Worm (Caenorhabditis elegans) whole organism, L4 larva: Measurements from ENCODE around the gene lgc-5.

Experiments used
- F49E8.2 ChIP-seq: sonication (generic microtip); optimal IDR thresholded peaks from 2 replicates; lab custom pipeline; 2016; ENCODE audit warnings: missing compliant biosample characterization, mild to moderate bottlenecking, missing genetic modification characterization, borderline replicate concordance
- R02D3.7 ChIP-seq: fragments of 150-350 bp; sonication (generic microtip); optimal IDR thresholded peaks from 3 replicates; lab custom pipeline; 2014; ENCODE audit warnings: missing biosample characterization, missing genetic modification characterization
- T20F7.1 ChIP-seq: fragments of 200-800 bp; sonication (Bioruptor generic); optimal IDR thresholded peaks from 2 replicates; lab custom pipeline; 2018; ENCODE audit warnings: mild to moderate bottlenecking, missing genetic modification characterization, missing compliant biosample characterization
- T26A8.4 ChIP-seq: fragments of 200-800 bp; sonication (Bioruptor generic); IDR thresholded peaks from 2 replicates; pipeline ENCODE4 v1.3.6; 2022; ENCODE audit warnings: missing genetic modification characterization, missing compliant biosample characterization
- Y48G9A.11 ChIP-seq: fragments of 200-800 bp; sonication (Bioruptor generic); IDR thresholded peaks from 2 replicates; pipeline ENCODE4 v1.3.6; 2022; ENCODE audit warnings: missing genetic modification reagents, missing genetic modification characterization, missing compliant biosample characterization
- aha-1 ChIP-seq: fragments of 150-350 bp; peaks from one replicate; lab custom pipeline; 2014; ENCODE audit warnings: missing biosample characterization, missing genetic modification characterization
- ces-1 ChIP-seq: fragments of 150-350 bp; sonication (generic microtip); optimal IDR thresholded peaks from 4 replicates; lab custom pipeline; 2014; ENCODE audit warnings: missing biosample characterization, missing genetic modification reagents, missing genetic modification characterization
- daf-16 ChIP-seq, 3 experiments: sonication (generic microtip); optimal IDR thresholded peaks; 2 replicates each; lab custom pipeline; 2016 to 2017; ENCODE audit warnings: missing genetic modification characterization in 3 of 3, missing genetic modification reagents in 3 of 3, mild to moderate bottlenecking in 2 of 3, missing compliant biosample characterization in 2 of 3, missing biosample characterization in 1 of 3, moderate library complexity in 1 of 3
- dmd-6 ChIP-seq: fragments of 200-800 bp; sonication (Bioruptor generic); IDR thresholded peaks from 2 replicates; pipeline ENCODE4 v1.3.6; 2022; ENCODE audit warnings: missing genetic modification reagents, missing genetic modification characterization, missing compliant biosample characterization
- dpl-1 ChIP-seq: fragments of 150-350 bp; optimal IDR thresholded peaks from 2 replicates; lab custom pipeline; 2014; ENCODE audit warnings: missing biosample characterization, missing genetic modification reagents, missing genetic modification characterization
- dve-1 ChIP-seq: sonication (generic microtip); optimal IDR thresholded peaks from 2 replicates; lab custom pipeline; 2017; ENCODE audit warnings: antibody characterized with exemption, mild to moderate bottlenecking, missing genetic modification characterization, missing compliant biosample characterization; ENCODE audit not compliant: insufficient read depth
- fkh-10 ChIP-seq: fragments of 150-350 bp; optimal IDR thresholded peaks from 2 replicates; lab custom pipeline; 2014; ENCODE audit warnings: missing biosample characterization, missing genetic modification reagents, missing genetic modification characterization
- gei-8 ChIP-seq: fragments of 200-800 bp; sonication (Bioruptor generic); optimal IDR thresholded peaks from 2 replicates; lab custom pipeline; 2018; ENCODE audit warnings: mild to moderate bottlenecking, missing genetic modification characterization, missing compliant biosample characterization
- hif-1 ChIP-seq, 2 experiments: sonication (generic microtip); optimal IDR thresholded peaks; 2 replicates each; lab custom pipeline; 2016 to 2017; ENCODE audit warnings: missing compliant biosample characterization in 2 of 2, missing genetic modification characterization in 2 of 2, missing genetic modification reagents in 2 of 2, missing genotype in 2 of 2, mild to moderate bottlenecking in 1 of 2
- hlh-11 ChIP-seq: fragments of 200-800 bp; sonication (Bioruptor generic); optimal IDR thresholded peaks from 2 replicates; lab custom pipeline; 2018; ENCODE audit warnings: mild to moderate bottlenecking, missing genetic modification characterization, missing compliant biosample characterization
- hlh-30 ChIP-seq: sonication (generic microtip); optimal IDR thresholded peaks from 2 replicates; lab custom pipeline; 2017; ENCODE audit warnings: antibody characterized with exemption, mild to moderate bottlenecking, missing genetic modification characterization, missing compliant biosample characterization; ENCODE audit not compliant: insufficient read depth
- hmg-1.1 ChIP-seq: fragments of 200-800 bp; sonication (Bioruptor generic); IDR thresholded peaks from 2 replicates; pipeline ENCODE4 v1.3.6; 2022; ENCODE audit warnings: missing genetic modification reagents, missing genetic modification characterization, missing compliant biosample characterization
- lin-1 ChIP-seq: fragments of 200-800 bp; sonication (Bioruptor generic); IDR thresholded peaks from 2 replicates; pipeline ENCODE4 v1.3.6; 2022; ENCODE audit warnings: missing genetic modification reagents, missing genetic modification characterization, missing compliant biosample characterization
- lin-13 ChIP-seq: fragments of 150-350 bp; optimal IDR thresholded peaks from 2 replicates; lab custom pipeline; 2014; ENCODE audit warnings: missing biosample characterization, missing genetic modification reagents, missing genetic modification characterization
- lin-38 ChIP-seq: fragments of 200-800 bp; sonication (Bioruptor generic); IDR thresholded peaks from 2 replicates; pipeline ENCODE4 v1.3.6; 2022; ENCODE audit warnings: missing genetic modification reagents, missing genetic modification characterization, missing compliant biosample characterization
- lir-3 ChIP-seq: sonication (generic microtip); optimal IDR thresholded peaks from 2 replicates; lab custom pipeline; 2016; ENCODE audit warnings: mild to moderate bottlenecking, missing genetic modification characterization, missing compliant biosample characterization
- lsy-2 ChIP-seq, 2 experiments: fragments of 150-350 bp in 1 of 2; sonication (generic microtip) in 1 of 2; optimal IDR thresholded peaks; 2 replicates each; lab custom pipeline; 2014 to 2017; ENCODE audit warnings: missing biosample characterization in 2 of 2, missing genetic modification characterization in 2 of 2
- madf-9 ChIP-seq: fragments of 200-800 bp; sonication (Bioruptor generic); conservative IDR thresholded peaks from 2 replicates; pipeline ENCODE4 v1.3.6; 2022; ENCODE audit warnings: missing genetic modification reagents, missing genetic modification characterization, missing compliant biosample characterization
- mdl-1 ChIP-seq, 2 experiments: fragments of 150-350 bp in 1 of 2; sonication (generic microtip) in 1 of 2; optimal IDR thresholded peaks; 2 replicates each; lab custom pipeline; 2014 to 2017; ENCODE audit warnings: missing biosample characterization in 2 of 2, missing genetic modification characterization in 2 of 2
- mep-1 ChIP-seq: fragments of 150-350 bp; sonication (generic microtip); optimal IDR thresholded peaks from 3 replicates; lab custom pipeline; 2014; ENCODE audit warnings: missing biosample characterization, missing genetic modification characterization
- nhr-11 ChIP-seq: fragments of 150-350 bp; optimal IDR thresholded peaks from 2 replicates; lab custom pipeline; 2014; ENCODE audit warnings: missing biosample characterization, missing genetic modification characterization
- nhr-25 ChIP-seq: sonication (generic microtip); optimal IDR thresholded peaks from 2 replicates; lab custom pipeline; 2017; ENCODE audit warnings: missing genetic modification characterization, mild to moderate bottlenecking, missing compliant biosample characterization, antibody characterized with exemption, moderate library complexity, borderline replicate concordance; ENCODE audit not compliant: insufficient read depth
- nhr-28 ChIP-seq: fragments of 150-350 bp; optimal IDR thresholded peaks from 2 replicates; lab custom pipeline; 2014; ENCODE audit warnings: missing biosample characterization, missing genetic modification characterization
- nhr-41 ChIP-seq: fragments of 200-800 bp; sonication (Bioruptor generic); IDR thresholded peaks from 2 replicates; pipeline ENCODE4 v1.3.6; 2022; ENCODE audit warnings: missing genetic modification reagents, missing genetic modification characterization, missing compliant biosample characterization
- nhr-42 ChIP-seq: fragments of 200-800 bp; sonication (Bioruptor generic); IDR thresholded peaks from 2 replicates; pipeline ENCODE4 v1.3.6; 2022; ENCODE audit warnings: missing genetic modification characterization, missing compliant biosample characterization
- nhr-48 ChIP-seq: sonication (generic microtip); optimal IDR thresholded peaks from 2 replicates; lab custom pipeline; 2016; ENCODE audit warnings: mild to moderate bottlenecking, missing genetic modification characterization, missing compliant biosample characterization
- nhr-6 ChIP-seq: fragments of 150-350 bp; optimal IDR thresholded peaks from 2 replicates; lab custom pipeline; 2014; ENCODE audit warnings: missing biosample characterization, missing genetic modification characterization
- nhr-76 ChIP-seq: fragments of 150-350 bp; optimal IDR thresholded peaks from 2 replicates; lab custom pipeline; 2014; ENCODE audit warnings: missing biosample characterization, missing genetic modification characterization
- nhr-77 ChIP-seq: fragments of 150-350 bp; optimal IDR thresholded peaks from 2 replicates; lab custom pipeline; 2014; ENCODE audit warnings: missing biosample characterization, missing genetic modification characterization
- pha-4 ChIP-seq, 2 experiments: fragments of 150-350 bp in 1 of 2; fragments of 200-800 bp in 1 of 2; sonication (Bioruptor generic) in 1 of 2; IDR thresholded peaks in 1 of 2; optimal IDR thresholded peaks in 1 of 2; 2 replicates each; pipeline versions ENCODE4 v1.3.6 to Lab custom; 2014 to 2022; ENCODE audit warnings: missing genetic modification characterization in 2 of 2, missing genetic modification reagents in 2 of 2, missing biosample characterization in 1 of 2, missing compliant biosample characterization in 1 of 2
- pqm-1 ChIP-seq: sonication (generic microtip); optimal IDR thresholded peaks from 2 replicates; lab custom pipeline; 2017; ENCODE audit warnings: missing biosample characterization, missing genetic modification characterization
- rbr-2 ChIP-seq: sonication (generic microtip); optimal IDR thresholded peaks from 2 replicates; lab custom pipeline; 2016; ENCODE audit warnings: missing genotype, missing genetic modification characterization, missing compliant biosample characterization
- tag-97 ChIP-seq: fragments of 200-800 bp; sonication (Bioruptor generic); IDR thresholded peaks from 2 replicates; pipeline ENCODE4 v1.3.6; 2022; ENCODE audit warnings: missing genetic modification characterization, missing compliant biosample characterization
- unc-130 ChIP-seq: sonication (generic microtip); optimal IDR thresholded peaks from 2 replicates; lab custom pipeline; 2016; ENCODE audit warnings: missing genetic modification reagents, missing genetic modification characterization, missing compliant biosample characterization
- unc-39 ChIP-seq: sonication (generic microtip); optimal IDR thresholded peaks from 2 replicates; lab custom pipeline; 2017; ENCODE audit warnings: missing biosample characterization, missing genetic modification characterization
- unc-62 ChIP-seq, 3 experiments: fragments of 150-350 bp in 1 of 3; sonication (generic microtip); optimal IDR thresholded peaks in 2 of 3; peaks in 1 of 3; 1 replicate in 1 of 3; 2 replicates in 2 of 3; lab custom pipeline; 2014 to 2017; ENCODE audit warnings: missing biosample characterization in 3 of 3, missing genetic modification characterization in 3 of 3, missing genetic modification reagents in 3 of 3, missing genotype in 1 of 3
- zfp-2 ChIP-seq: sonication (generic microtip); optimal IDR thresholded peaks from 2 replicates; lab custom pipeline; 2016; ENCODE audit warnings: mild to moderate bottlenecking, missing genetic modification characterization, missing compliant biosample characterization
- ztf-7 ChIP-seq: fragments of 150-350 bp; optimal IDR thresholded peaks from 2 replicates; lab custom pipeline; 2014; ENCODE audit warnings: missing biosample characterization, missing genetic modification characterization

lgc-5 gene

ce11 chrIV:8378280-8378679, 35.8 kb downstream of the lgc-5 start:
- TF ChIP-seq ztf-7 (tag; lab: Kevin White, UChicago) (no peak), aha-1 (tag; lab: Kevin White, UChicago) (peak; percentile 62)

- TF ChIP-seq nhr-25 (tag; lab: Kevin White, UChicago) (peak; percentile 21), nhr-6 (tag; lab: Kevin White, UChicago) (peak; percentile 60), nhr-48 (tag; lab: Kevin White, UChicago) (no peak), zfp-2 (no peak), nhr-28 (tag; lab: Kevin White, UChicago) (peak; percentile 66), unc-39 (tag; lab: Kevin White, UChicago) (no peak), dve-1 (peak; percentile 84), nhr-11 (peak; percentile 2), mdl-1 (tag; optimal IDR thresholded peaks at IDR 0.05; lab: Kevin White, UChicago) (peak in 1 of 2 experiments; percentile 12), F49E8.2 (tag; lab: Kevin White, UChicago) (no peak), lin-38 (GFP tag; lab: Robert Waterston, UW) (peak; percentile 58), hlh-30 (peak; percentile 78), madf-9 (GFP tag; lab: Robert Waterston, UW) (no peak), Y48G9A.11 (GFP tag; lab: Robert Waterston, UW) (no peak), nhr-76 (tag; lab: Kevin White, UChicago) (no peak), lin-1 (GFP tag; lab: Robert Waterston, UW) (no peak), nhr-41 (GFP tag; lab: Robert Waterston, UW) (no peak), pha-4 (GFP tag; IDR thresholded peaks at IDR 0.05; lab: Robert Waterston, UW) (no peak), pha-4 (tag; optimal IDR thresholded peaks at IDR 0.05; lab: Kevin White, UChicago) (peak; percentile 95), lir-3 (tag; lab: Kevin White, UChicago) (no peak), hlh-11 (tag; lab: Kevin White, UChicago) (peak; percentile 59), unc-62 (GFP tag; optimal IDR thresholded peaks at IDR 0.05 in 1 of 2; lab: Kevin White, UChicago) (peak in 1 of 2 experiments; percentile 20), unc-62 (tag; optimal IDR thresholded peaks at IDR 0.05; lab: Kevin White, UChicago) (no peak), ztf-7 (tag; lab: Kevin White, UChicago) (peak; percentile 8), dpl-1 (GFP tag; lab: Kevin White, UChicago) (peak; percentile 67), T20F7.1 (GFP tag; lab: Kevin White, UChicago) (peak; percentile 73), T26A8.4 (GFP tag; lab: Robert Waterston, UW) (peak; percentile 23; the same call in 1 of the 2 replicates), tag-97 (no peak), hmg-1.1 (GFP tag; lab: Robert Waterston, UW) (peak; percentile 63), dmd-6 (GFP tag; lab: Robert Waterston, UW) (peak; percentile 44; the same call in 1 of the 2 replicates), nhr-42 (GFP tag; lab: Robert Waterston, UW) (no peak), fkh-10 (GFP tag; lab: Kevin White, UChicago) (peak; percentile 18), aha-1 (tag; lab: Kevin White, UChicago) (peak; percentile 39), pqm-1 (tag; lab: Kevin White, UChicago) (peak; percentile 20), mep-1 (tag; lab: Kevin White, UChicago) (peak; percentile 87), hif-1 (tag; optimal IDR thresholded peaks at IDR 0.05; lab: Kevin White, UChicago) (peak in 1 of 2 experiments; percentile 40), gei-8 (GFP tag; lab: Kevin White, UChicago) (no peak), unc-130 (peak; percentile 35), rbr-2 (tag; lab: Kevin White, UChicago) (peak; percentile 57), lsy-2 (tag; optimal IDR thresholded peaks at IDR 0.05; lab: Kevin White, UChicago) (peak; percentile 46 to 92), R02D3.7 (peak; percentile 91), nhr-77 (tag; lab: Kevin White, UChicago) (peak; percentile 83), lin-13 (GFP tag; lab: Kevin White, UChicago) (peak; percentile 84), daf-16 (GFP tag; optimal IDR thresholded peaks at IDR 0.05; lab: Kevin White, UChicago) (no peak), daf-16 (tag; optimal IDR thresholded peaks at IDR 0.05; lab: Kevin White, UChicago) (peak; percentile 87), ces-1 (GFP tag; lab: Kevin White, UChicago) (no peak)
These were observed 36.8 kb downstream of the lgc-5 start, which contains the start of gene nap-1 for ce11 chrIV:8379278-8379677. Gene nap-1, minus strand, starts transcription at chrIV:8379319.
